Fruit fly (Drosophila melanogaster) ovary, adult (tissue): ENCODE measurements around the gene heca.

Experiments
- CG17801 ChIP-seq: fragments of 200-800 bp; optimal IDR thresholded peaks from 2 replicates; lab custom pipeline; 2019; ENCODE audit warnings: missing biosample characterization, mild to moderate bottlenecking, missing genetic modification characterization, moderate library complexity; ENCODE audit not compliant: partially characterized antibody

The heca gene

DNA sequence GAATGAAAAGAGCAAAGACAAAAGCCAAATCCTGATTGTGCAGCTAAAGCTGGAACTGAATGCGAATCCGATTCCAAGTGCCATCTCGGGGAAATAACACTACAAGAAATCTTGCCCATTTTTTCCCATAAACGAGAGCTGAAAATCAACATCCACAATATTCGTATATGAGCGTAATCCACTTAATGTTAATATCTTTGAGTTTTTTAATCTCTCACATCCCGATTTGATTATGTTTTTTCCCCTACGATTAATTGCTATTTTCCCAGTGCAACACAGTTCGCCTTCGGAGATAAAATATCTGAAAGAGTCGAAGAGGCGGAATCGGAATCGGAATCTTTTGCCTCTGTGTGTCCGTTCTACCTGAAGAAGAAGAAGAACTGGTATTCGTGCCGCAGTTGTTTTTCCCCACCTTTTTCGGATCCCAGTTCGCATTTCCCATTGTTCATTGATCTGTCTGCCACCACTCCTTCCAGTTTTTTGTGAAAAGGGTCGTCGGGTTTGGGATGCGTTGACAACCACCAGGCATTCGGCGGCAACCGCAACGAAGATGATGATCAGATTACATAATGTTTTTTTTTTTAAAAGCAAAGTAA lies 56.7 kb downstream of the heca start:
- TF ChIP-seq CG17801, result no peak

DNA sequence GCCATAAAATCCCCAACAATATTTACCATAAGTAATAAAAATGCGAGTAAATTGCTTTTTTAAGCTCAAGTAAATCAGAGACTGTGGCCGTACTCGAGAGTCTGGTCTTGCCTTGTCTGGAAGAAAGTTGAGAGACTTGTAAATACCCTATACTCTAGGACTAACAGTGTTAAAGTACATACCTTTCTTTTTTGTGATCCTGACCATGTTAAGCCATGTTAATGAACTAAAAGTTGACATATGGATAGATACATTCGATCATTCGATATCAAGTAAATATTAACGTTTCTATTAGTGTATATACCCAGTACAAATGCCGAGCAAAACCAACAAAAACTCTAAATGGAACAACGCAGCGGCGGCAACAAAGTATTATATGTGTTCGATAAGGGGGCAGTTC lies 58.4 kb downstream of the heca start:
- no peak for TF ChIP-seq CG17801

DNA sequence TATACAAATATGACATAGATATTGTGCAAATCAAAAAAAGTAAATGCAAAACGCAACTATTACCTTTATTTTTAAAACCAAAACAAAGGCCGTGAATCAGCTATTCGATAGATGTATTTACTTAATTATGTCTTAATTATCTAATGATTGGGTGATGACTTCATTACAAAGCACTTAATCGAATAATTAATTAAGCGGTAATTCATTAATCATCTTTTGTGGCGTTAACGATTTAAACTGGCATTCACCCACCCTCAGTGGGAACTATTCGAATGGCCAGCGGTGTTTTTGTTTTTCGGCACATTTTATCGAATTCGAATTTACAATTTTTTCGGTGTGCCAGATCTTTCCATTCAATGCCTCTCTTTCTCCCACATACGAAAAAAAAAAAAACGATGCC lies 59.7 kb downstream of the heca start:
- TF ChIP-seq CG17801, result no peak

DNA sequence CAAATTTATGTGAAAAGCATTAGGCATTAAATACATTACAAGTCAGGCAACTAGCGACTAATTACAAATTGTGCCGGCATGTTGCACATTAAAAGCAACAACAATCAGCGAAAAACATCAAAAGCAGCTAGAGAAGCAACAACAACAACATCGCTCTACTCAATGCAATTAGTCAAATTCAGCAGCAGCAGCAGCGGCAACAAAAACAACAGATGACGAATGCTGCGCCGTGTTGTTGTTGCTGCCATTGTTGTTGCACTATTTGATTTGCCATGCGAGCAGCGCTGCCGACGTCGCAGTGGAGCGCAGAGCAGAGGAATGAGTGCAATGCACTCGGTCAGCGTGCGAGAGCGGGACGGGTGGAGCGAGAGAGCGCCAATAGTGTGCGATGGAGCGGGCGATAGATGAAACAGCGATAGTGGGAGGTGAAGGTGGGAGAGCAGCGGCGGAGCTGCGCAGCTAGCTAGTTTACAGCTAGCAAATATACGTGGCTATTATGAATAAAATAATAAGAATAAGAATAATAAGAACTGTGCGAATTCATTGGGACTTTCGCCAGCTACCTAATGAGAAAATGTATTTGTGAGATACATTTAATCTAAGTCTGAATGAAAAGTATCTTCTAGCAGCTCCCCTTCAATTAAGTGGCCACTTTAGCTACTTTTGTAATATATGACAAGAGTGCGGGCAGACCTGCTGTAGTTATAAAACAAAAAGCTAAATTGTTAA lies 60.4 kb downstream of the heca start:
- no peak for TF ChIP-seq CG17801

DNA sequence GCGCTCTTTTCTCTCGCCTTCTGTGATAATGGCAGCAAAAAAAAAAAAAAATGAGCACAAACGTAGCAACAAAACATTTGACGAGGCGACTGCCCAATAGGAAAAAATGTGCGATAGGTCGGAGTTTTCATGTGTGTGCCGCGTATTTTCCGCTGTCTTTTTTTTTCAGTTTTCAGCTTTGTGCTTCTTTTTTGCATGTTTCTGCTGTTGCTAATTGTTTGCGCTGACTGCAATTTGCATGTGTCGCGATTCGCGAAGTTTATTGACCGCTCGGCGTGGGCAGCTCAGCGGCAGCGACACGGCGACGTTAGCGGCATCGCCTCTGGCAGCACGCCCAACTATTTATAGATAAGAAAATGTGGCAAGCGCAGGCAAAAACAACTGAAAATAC lies 60.9 kb downstream of the heca start:
- TF ChIP-seq CG17801, result no peak

DNA sequence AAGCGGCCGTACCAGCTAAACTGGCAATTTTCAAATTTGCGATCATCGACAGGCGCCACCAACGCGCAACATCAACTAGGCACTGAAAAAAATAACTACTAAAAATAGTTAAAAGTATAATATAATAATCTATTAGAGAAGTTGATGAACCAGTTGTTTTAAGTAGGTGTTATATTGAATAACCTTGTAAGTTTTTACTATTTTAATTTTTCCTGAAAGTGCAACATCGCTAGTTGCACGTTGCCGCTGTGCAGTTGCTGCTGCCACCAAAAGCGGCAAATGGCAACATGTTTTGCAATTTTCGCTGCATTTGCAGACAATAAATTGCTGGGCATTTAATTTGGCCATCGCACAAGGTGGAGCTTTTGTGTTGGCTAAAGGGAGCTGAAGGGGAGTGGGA lies 65.3 kb downstream of the heca start:
- TF ChIP-seq CG17801, result no peak

DNA sequence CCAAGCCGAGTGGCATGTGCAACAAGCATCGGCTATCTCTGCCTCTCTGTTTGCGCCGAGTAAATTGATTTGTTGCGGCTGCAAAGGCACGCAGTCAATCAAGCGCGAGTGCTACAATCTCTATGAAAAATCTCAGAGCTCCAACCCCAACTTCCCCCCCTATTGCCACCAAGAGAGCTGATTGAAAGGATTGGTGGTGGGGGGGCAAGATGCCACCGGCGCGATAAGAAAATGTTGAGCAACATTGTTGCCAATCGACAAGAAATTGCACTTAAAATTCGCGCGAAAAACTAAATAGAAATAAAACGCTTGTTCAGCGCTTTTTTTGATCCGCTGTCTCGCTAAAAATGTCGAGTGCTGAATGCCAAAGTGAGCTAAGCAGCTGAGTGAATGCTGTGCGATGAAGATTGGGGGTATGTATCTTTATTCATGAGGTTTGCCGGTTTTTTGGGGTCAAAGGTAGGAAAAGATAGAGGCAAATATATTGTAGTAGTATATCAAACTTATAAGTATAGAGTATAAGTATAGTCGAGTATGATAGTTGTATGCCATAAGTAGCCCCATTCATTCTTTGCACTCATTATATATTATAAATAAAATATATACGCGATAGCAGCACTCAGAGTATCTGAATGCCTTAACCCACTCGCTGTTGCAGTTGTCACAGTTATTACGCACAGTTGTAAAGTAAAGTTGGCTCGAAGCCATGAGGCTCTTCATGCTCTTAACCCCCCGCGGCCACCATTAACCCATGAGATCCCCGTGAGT lies 65.9 kb downstream of the heca start:
- TF ChIP-seq CG17801, result no peak

DNA sequence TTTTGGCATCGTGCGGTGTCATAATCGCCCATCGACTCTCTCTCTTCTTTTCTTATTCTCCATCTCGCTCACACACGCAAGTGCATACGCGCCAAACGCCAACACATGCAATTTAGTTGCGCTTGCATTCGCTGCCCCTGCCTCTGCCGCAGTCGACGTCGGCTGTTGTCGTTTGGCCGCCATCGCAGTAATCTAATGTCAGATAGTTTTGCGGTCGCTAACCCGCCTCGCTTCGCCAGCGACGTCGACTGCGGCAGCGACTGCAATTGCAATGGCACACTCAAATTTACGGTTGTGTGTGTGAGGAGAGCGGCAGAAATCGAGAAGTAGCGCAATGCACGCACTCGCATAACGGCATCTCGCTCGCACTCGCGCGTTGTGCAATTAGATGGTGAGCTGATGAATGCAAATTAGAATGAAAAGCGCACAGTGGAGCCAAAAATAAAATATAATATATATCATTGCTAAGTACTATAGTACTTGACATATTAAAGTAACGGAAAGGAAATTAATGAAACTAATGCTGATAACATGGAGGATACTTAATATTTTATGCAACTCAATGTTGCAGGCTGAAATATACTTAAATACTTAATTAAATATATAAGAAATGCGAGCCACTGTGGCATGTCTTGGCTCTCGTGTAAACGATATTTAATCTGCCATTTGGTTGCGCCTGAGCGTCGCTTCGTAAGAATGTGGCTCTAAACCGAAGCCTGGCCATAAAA lies 66.7 kb downstream of the heca start:
- TF ChIP-seq CG17801, result no peak

DNA sequence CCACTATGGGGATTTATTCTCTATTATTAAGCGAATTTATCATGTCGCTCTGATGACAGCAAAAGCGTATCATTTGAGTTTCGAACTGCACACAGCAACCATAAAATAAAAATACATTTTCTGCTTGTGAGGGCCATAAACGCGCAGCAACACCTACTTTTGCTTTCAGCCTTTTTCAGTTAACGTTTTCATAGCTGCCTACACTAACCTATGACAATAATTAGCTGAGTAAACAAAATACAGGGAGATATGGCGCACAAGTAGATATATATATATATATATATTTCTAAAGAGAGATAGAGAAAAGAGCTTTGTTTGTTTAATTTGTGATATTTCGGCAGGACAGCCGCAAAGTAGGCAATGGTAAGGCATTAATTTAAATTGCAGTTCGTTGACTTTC lies 67.7 kb downstream of the heca start:
- no peak for TF ChIP-seq CG17801

DNA sequence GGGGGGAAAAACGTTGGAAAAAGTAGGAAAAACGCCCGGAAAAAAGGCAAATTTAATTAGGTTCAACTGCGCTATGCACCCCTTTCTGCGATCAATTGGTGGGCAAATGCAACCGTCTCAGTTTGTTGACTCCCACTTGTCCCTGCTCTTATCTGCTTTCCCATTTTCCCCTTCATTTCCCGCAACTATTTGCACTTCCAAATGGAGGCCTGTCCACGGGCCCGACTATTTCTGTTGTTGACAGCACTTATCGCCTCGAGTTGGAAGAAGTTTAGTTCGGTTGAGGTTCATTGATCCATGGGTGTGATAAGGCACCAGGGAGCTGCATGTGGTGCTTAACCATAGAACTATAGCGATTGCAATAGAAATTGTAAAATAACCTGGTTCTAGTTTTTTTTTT lies 74.9 kb downstream of the heca start:
- no peak for TF ChIP-seq CG17801

DNA sequence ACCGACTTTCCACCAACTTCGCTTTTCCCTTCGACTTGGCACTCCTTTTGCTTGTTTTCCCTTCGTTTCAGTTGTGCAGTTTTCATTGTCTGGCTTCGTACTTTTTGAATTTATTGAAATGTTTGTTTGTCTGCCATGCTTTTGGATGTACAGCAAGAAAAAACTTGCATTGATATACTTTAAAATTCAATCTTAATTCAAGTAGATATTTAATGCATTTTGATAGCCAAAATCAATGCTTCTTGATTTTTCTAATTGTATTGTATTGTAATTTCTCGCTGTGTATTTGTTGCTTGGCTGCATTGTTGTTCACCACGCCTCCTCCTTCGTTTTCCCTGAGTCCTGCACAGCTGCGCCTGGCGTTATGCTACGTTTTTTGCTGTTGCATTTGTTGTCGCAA lies 77.0 kb downstream of the heca start:
- TF ChIP-seq CG17801, result no peak

DNA sequence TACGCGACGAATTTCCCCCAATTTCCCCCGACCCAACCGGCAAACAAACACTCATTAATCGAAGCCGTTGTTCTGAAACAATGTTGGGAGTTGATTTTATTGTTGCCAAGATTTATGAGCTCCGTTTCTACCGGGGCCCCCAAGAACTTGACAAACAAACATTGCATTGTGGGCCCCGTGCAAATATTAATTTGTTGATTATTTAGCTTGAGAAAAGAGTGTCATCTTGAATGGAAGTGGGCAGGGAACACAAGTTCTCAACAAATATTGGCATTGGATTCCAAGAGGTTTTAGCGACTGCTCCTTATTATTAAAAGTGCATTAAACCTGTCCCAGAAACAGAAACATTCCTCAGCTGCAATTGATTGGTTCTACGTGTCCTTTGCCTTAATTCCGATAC lies 79.3 kb downstream of the heca start:
- TF ChIP-seq CG17801, result no peak

DNA sequence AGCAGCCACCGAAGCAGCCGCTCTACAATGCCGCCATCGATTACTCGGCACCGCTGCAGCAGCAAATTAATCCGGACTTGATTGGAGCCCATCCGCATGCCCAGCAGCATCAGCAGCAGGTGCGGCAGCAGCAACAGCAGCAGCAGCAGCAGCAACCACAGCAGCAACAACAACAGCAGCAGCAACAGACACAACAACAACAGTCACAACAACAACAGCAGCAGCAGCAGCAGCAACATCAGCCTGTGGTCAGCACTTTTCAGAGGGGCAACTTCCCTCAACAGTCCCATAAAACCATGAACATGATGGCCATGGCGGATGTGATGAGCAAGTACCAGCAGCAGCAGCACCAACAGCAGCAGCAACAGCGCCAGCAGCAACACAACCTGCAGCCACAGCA lies 82.9 kb downstream of the heca start:
- TF ChIP-seq CG17801, result no peak

DNA sequence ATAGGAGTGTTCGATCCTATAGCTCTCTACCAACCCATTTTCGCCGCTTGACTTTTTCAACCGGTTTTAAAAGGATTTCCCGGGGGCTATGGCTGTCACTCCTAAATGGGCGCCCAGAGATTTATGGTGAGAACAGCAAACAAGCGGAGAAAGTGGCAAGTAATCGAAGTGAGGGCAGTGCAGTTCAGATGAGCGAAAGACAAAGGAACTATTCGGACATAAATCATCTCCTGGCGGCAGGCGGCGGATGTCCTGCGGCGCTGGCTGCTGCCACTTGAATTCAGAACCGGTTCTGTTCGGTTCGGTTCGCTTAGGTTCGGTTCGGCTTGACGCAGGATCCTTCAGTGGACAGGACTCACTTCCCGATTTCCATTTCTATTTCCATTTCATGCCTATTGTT lies 105.4 kb downstream of the heca start:
- no peak for TF ChIP-seq CG17801

DNA sequence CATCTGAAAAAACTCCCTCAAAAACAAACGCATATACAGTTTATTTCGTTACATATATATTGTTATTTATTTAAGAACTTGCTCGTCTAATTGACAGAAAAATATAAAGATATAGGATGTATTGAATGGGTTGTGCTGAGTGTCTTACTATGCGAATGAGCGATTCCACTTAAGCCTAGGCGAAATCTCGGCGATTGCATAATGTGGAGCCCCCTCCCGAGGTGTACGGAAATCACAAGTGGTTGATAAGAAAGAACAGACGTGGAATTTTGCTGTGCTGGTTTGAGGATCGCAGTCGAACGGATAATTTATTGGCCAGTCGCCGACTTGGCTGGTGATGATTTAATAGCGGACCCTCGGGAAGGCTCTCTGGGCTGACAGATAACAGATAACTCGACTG lies 107.8 kb downstream of the heca start:
- TF ChIP-seq CG17801, result no peak

DNA sequence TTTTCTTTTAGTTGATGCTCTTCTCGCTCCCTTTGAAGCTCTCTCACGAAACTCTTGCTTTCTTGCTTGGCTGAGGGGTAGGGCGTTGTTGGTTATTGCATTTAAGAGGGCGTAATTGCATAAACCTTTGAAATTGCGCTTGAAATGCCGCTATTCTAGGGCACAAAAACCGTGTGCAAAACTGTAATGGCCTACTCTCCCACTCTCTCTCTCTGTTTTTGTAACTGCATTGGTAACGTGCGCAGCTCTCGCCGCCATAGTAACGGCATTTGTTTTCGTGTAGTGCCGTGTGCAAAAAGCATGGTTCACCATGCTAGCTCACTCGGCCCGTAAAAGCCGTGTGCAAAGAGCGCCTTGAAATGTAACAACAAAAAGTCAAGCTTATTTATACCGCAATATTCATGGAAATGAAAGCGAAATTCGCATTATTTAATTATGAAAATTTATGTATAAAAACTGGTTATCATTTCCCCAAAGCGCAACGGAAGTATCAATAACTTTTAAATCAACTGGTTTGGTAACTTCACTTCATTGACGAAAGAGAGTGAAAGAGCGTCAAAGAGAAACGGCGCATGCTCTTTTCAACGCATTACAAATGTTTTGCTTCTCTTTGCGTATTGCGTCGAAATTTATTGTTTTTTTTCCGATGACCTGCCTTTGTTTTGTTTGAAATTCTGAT lies 109.2 kb downstream of the heca start:
- TF ChIP-seq CG17801, result peak; percentile 52
